Fruit fly (Drosophila melanogaster) whole organism, prepupa: ENCODE measurements around the gene Pde9.

Experiments used
- CG10631 ChIP-seq: fragments of 200-800 bp; sonication (Bioruptor generic); optimal IDR thresholded peaks from 2 replicates; lab custom pipeline; 2016; ENCODE audit warnings: missing biosample characterization, missing genetic modification characterization
- CG11294 ChIP-seq: fragments of 200-800 bp; sonication (Bioruptor generic); IDR thresholded peaks from 2 replicates; pipeline ENCODE4 v1.3.6; 2022; ENCODE audit warnings: missing biosample characterization, missing genetic modification characterization
- CG11762 ChIP-seq: fragments of 200-800 bp; sonication (Bioruptor generic); optimal IDR thresholded peaks from 3 replicates; lab custom pipeline; 2016; ENCODE audit warnings: missing biosample characterization, missing genetic modification characterization; ENCODE audit not compliant: insufficient read depth
- CG15336 ChIP-seq: fragments of 200-800 bp; sonication (Bioruptor generic); IDR thresholded peaks from 2 replicates; pipeline ENCODE4 v1.3.6; 2022; ENCODE audit warnings: missing biosample characterization, missing genetic modification characterization
- CG1621 ChIP-seq: fragments of 200-800 bp; sonication (Bioruptor generic); optimal IDR thresholded peaks from 3 replicates; lab custom pipeline; 2018; ENCODE audit warnings: missing biosample characterization, mild to moderate bottlenecking, missing genetic modification characterization
- CG16779 ChIP-seq: fragments of 200-800 bp; sonication (Bioruptor generic); optimal IDR thresholded peaks from 3 replicates; lab custom pipeline; 2017; ENCODE audit warnings: missing biosample characterization, mild to moderate bottlenecking, missing genetic modification characterization
- CG3032 ChIP-seq: fragments of 200-800 bp; optimal IDR thresholded peaks from 2 replicates; lab custom pipeline; 2019; ENCODE audit warnings: missing biosample characterization, mild to moderate bottlenecking, missing genetic modification characterization, moderate library complexity
- CG32006 ChIP-seq: fragments of 200-800 bp; sonication (Bioruptor generic); optimal IDR thresholded peaks from 3 replicates; lab custom pipeline; 2017; ENCODE audit warnings: missing biosample characterization, mild to moderate bottlenecking, missing genetic modification characterization
- CG34406 ChIP-seq: fragments of 200-800 bp; sonication (Bioruptor generic); optimal IDR thresholded peaks from 3 replicates; lab custom pipeline; 2016; ENCODE audit warnings: missing biosample characterization, missing genetic modification characterization
- CG6792 ChIP-seq: fragments of 200-800 bp; sonication (Bioruptor generic); optimal IDR thresholded peaks from 3 replicates; lab custom pipeline; 2016; ENCODE audit warnings: missing biosample characterization, missing genetic modification characterization
- CG6808 ChIP-seq: fragments of 200-800 bp; sonication (Bioruptor generic); optimal IDR thresholded peaks from 3 replicates; lab custom pipeline; 2017; ENCODE audit warnings: missing biosample characterization, missing genetic modification characterization, mild to moderate bottlenecking, moderate library complexity, missing genetic modification reagents
- CG6854 ChIP-seq: fragments of 200-800 bp; sonication (Bioruptor generic); optimal IDR thresholded peaks from 2 replicates; lab custom pipeline; 2017; ENCODE audit warnings: missing biosample characterization, mild to moderate bottlenecking, missing genetic modification characterization
- CG8319 ChIP-seq: fragments of 200-800 bp; sonication (Bioruptor generic); optimal IDR thresholded peaks from 3 replicates; lab custom pipeline; 2016; ENCODE audit warnings: missing biosample characterization, missing genetic modification characterization
- CG9139 ChIP-seq: fragments of 200-800 bp; sonication (Bioruptor generic); optimal IDR thresholded peaks from 3 replicates; lab custom pipeline; 2017; ENCODE audit warnings: missing biosample characterization, mild to moderate bottlenecking, missing genetic modification characterization
- Eip75B ChIP-seq: fragments of 200-800 bp; sonication (Bioruptor generic); optimal IDR thresholded peaks from 3 replicates; lab custom pipeline; 2016; ENCODE audit warnings: missing biosample characterization, missing genetic modification characterization
- Eip78C ChIP-seq: fragments of 200-800 bp; sonication (Bioruptor generic); peaks from one replicate; lab custom pipeline; 2016; ENCODE audit warnings: missing biosample characterization, missing genetic modification characterization
- Eip93F ChIP-seq: fragments of 200-800 bp; sonication (Bioruptor generic); optimal IDR thresholded peaks from 2 replicates; lab custom pipeline; 2016; ENCODE audit warnings: missing biosample characterization, mild to moderate bottlenecking, missing genetic modification characterization
- Ets21C ChIP-seq: fragments of 200-800 bp; sonication (Bioruptor generic); optimal IDR thresholded peaks from 3 replicates; lab custom pipeline; 2016; ENCODE audit warnings: missing biosample characterization, missing genetic modification characterization
- Ets96B ChIP-seq: fragments of 200-800 bp; optimal IDR thresholded peaks from 2 replicates; lab custom pipeline; 2019; ENCODE audit warnings: missing biosample characterization, mild to moderate bottlenecking, missing genetic modification characterization, moderate library complexity
- Gug ChIP-seq: fragments of 200-800 bp; sonication (Bioruptor generic); IDR thresholded peaks from 2 replicates; pipeline ENCODE4 v1.3.6; 2022; ENCODE audit warnings: missing biosample characterization, missing genetic modification characterization
- Hr38 ChIP-seq: sonication (Bioruptor generic); optimal IDR thresholded peaks from 2 replicates; lab custom pipeline; 2016; ENCODE audit warnings: missing biosample characterization, missing genetic modification characterization
- Hr39 ChIP-seq: fragments of 200-800 bp; sonication (Bioruptor generic); optimal IDR thresholded peaks from 2 replicates; lab custom pipeline; 2016; ENCODE audit warnings: missing biosample characterization, missing genetic modification characterization
- Hr4 ChIP-seq: fragments of 200-800 bp; sonication (Bioruptor generic); optimal IDR thresholded peaks from 3 replicates; lab custom pipeline; 2016; ENCODE audit warnings: missing biosample characterization, missing genetic modification characterization
- Met ChIP-seq: fragments of 200-800 bp; sonication (Bioruptor generic); optimal IDR thresholded peaks from 3 replicates; lab custom pipeline; 2016; ENCODE audit warnings: missing biosample characterization, missing genetic modification characterization
- OdsH ChIP-seq: fragments of 200-800 bp; sonication (Bioruptor generic); optimal IDR thresholded peaks from 3 replicates; lab custom pipeline; 2016; ENCODE audit warnings: missing biosample characterization, missing genetic modification characterization
- Smox ChIP-seq: fragments of 200-800 bp; sonication (Bioruptor generic); optimal IDR thresholded peaks from 3 replicates; lab custom pipeline; 2016; ENCODE audit warnings: missing biosample characterization, missing genetic modification characterization
- Sox14 ChIP-seq: fragments of 200-800 bp; sonication (Bioruptor generic); optimal IDR thresholded peaks from 3 replicates; lab custom pipeline; 2016; ENCODE audit warnings: missing biosample characterization, missing genetic modification characterization
- Sox15 ChIP-seq: fragments of 200-800 bp; sonication (Bioruptor generic); optimal IDR thresholded peaks from 3 replicates; lab custom pipeline; 2016; ENCODE audit warnings: missing biosample characterization, missing genetic modification characterization
- acj6 ChIP-seq: fragments of 200-800 bp; sonication (Bioruptor generic); optimal IDR thresholded peaks from 3 replicates; lab custom pipeline; 2016; ENCODE audit warnings: missing biosample characterization, missing genetic modification characterization
- cyc ChIP-seq: fragments of 200-800 bp; sonication (Bioruptor generic); optimal IDR thresholded peaks from 3 replicates; lab custom pipeline; 2016; ENCODE audit warnings: missing biosample characterization, missing genetic modification characterization
- dac ChIP-seq: fragments of 200-800 bp; sonication (Bioruptor generic); optimal IDR thresholded peaks from 2 replicates; lab custom pipeline; 2017; ENCODE audit warnings: missing biosample characterization, mild to moderate bottlenecking, missing genetic modification characterization
- dsx ChIP-seq: fragments of 200-800 bp; optimal IDR thresholded peaks from 3 replicates; lab custom pipeline; 2019; ENCODE audit warnings: missing biosample characterization, mild to moderate bottlenecking, missing genetic modification characterization, moderate library complexity; ENCODE audit not compliant: poor library complexity, severe bottlenecking
- esn ChIP-seq: fragments of 200-800 bp; sonication (Bioruptor generic); optimal IDR thresholded peaks from 2 replicates; lab custom pipeline; 2016; ENCODE audit warnings: missing biosample characterization, mild to moderate bottlenecking, missing genetic modification characterization, moderate library complexity
- fd59A ChIP-seq: fragments of 200-800 bp; sonication (Bioruptor generic); optimal IDR thresholded peaks from 2 replicates; lab custom pipeline; 2017; ENCODE audit warnings: missing biosample characterization, mild to moderate bottlenecking, missing genetic modification characterization, missing genetic modification reagents
- fd85E ChIP-seq: fragments of 200-800 bp; sonication (Bioruptor generic); optimal IDR thresholded peaks from 3 replicates; lab custom pipeline; 2016; ENCODE audit warnings: missing biosample characterization, missing genetic modification characterization
- fkh ChIP-seq: fragments of 200-800 bp; sonication (Bioruptor generic); optimal IDR thresholded peaks from 3 replicates; lab custom pipeline; 2017; ENCODE audit warnings: missing biosample characterization, mild to moderate bottlenecking, missing genetic modification characterization, moderate library complexity
- net ChIP-seq: fragments of 200-800 bp; sonication (Bioruptor generic); optimal IDR thresholded peaks from 3 replicates; lab custom pipeline; 2016; ENCODE audit warnings: missing biosample characterization, missing genetic modification characterization
- salr ChIP-seq, 2 experiments: fragments of 200-800 bp; sonication (Bioruptor generic); optimal IDR thresholded peaks; 3 replicates each; lab custom pipeline; 2016 to 2018; ENCODE audit warnings: missing biosample characterization in 2 of 2, missing genetic modification characterization in 2 of 2, mild to moderate bottlenecking in 1 of 2
- topi ChIP-seq: fragments of 200-800 bp; sonication (Bioruptor generic); optimal IDR thresholded peaks from 3 replicates; lab custom pipeline; 2016; ENCODE audit warnings: missing biosample characterization, missing genetic modification characterization

Pde9 gene

DNA sequence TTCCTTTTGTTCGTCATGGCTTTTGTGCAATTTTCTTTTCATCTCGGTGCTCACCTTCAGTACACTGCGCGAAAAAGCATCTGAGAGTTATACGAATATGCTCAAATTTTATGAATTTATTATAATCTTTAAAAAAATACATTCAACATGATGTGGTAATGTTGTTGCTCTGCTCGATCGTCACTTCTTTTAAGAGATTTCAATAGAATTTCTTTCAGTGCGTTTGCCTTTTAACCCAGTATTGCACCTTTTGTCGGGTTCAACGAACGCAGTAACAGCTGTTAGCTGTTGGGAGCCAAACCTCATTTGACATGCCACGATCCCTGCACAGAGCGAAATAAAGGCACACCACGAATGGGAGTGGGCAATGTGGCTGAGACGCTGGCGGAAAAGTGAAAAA, 42.8 kb upstream of the Pde9 start (continued):
- TF ChIP-seq Gug (GFP tag; lab: Robert Waterston, UW): no peak
- TF ChIP-seq CG34406 (GFP tag; lab: Kevin White, UChicago): no peak
- no peak for TF ChIP-seq CG16779 (tag; lab: Kevin White, UChicago)
- TF ChIP-seq Ets21C: no peak
- TF ChIP-seq CG6792: no peak
- no peak for TF ChIP-seq CG11762 (GFP tag; lab: Kevin White, UChicago)
- no peak for TF ChIP-seq Sox15 (GFP tag; lab: Kevin White, UChicago)
- no peak for TF ChIP-seq CG1621 (tag; lab: Kevin White, UChicago)
- TF ChIP-seq acj6 (GFP tag; lab: Kevin White, UChicago): peak; percentile 13
- no peak for TF ChIP-seq CG8319 (GFP tag; lab: Kevin White, UChicago)
- TF ChIP-seq Met (GFP tag; lab: Kevin White, UChicago): peak; percentile 25
- TF ChIP-seq CG15336 (GFP tag; lab: Robert Waterston, UW): no peak
- no peak for TF ChIP-seq cyc
- TF ChIP-seq Sox14: peak; percentile 0
- no peak for TF ChIP-seq dac

DNA sequence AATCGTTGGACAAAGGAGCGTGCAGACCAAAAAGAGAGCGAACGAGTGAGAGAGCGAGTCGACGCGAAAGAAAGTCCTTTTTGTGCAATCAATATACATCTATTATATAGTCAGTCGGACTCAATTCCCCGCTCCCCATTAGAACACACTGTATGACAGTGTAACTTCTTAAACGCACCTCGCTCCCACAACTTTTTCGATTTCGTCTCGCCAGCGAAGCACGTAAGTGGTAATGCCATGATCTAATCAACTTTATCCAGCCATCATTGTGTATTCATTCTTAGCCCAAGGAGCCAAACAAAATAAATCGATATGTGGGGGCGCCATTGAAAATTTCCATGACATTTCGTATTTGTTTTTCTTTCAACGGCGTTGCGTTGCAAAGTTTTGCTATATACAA, 41.9 kb upstream of the Pde9 start:
- TF ChIP-seq fd59A (GFP tag; lab: Kevin White, UChicago) (no peak), Eip75B (GFP tag; lab: Kevin White, UChicago) (no peak), net (no peak), Hr39 (GFP tag; lab: Kevin White, UChicago) (no peak), Smox (GFP tag; lab: Kevin White, UChicago) (no peak), salr (GFP tag; optimal IDR thresholded peaks at IDR 0.05; lab: Kevin White, UChicago) (no peak), dsx (no peak), OdsH (GFP tag; lab: Kevin White, UChicago) (no peak)

DNA sequence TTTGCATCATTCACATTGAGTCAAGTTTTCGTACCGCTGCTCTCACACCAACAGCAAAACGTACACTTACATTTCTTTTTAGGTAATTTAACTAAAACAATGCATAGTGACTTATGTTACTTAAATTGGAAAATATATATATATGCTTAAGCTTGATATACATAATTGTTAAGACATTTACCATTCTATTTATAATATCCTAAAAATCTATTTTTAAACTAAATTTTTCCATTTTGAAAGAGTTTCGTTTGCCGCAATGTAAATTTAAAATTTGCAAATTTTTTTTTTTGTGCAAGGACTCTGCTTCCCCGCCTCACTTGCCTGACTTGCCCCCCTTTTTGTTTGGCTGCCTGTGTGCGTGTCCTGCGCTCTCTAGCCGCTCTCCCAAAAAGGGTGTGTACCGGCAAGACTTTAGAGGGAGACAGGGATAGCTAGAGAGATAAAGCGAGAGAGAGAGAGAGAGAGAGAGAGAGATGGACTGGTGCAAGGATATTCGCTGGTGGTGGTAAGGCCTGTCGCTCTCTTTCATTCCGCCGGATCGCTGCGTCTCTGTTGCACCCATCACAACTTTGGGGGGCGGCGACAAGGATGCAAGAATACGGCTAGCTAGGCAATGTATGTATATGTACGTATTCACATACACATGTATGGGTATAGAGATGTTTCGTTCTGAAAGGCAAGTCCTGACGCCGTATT, 40.8 kb upstream of the Pde9 start:
- TF ChIP-seq Sox14 (no peak), CG9139 (GFP tag; lab: Kevin White, UChicago) (no peak), CG1621 (tag; lab: Kevin White, UChicago) (no peak), Eip93F (GFP tag; lab: Kevin White, UChicago) (no peak), fd85E (GFP tag; lab: Kevin White, UChicago) (no peak), CG11762 (GFP tag; lab: Kevin White, UChicago) (no peak), CG10631 (GFP tag; lab: Kevin White, UChicago) (no peak), fkh (GFP tag; lab: Kevin White, UChicago) (no peak), Eip78C (GFP tag; lab: Kevin White, UChicago) (peak; percentile 44), Sox15 (GFP tag; lab: Kevin White, UChicago) (no peak), CG3032 (tag; lab: Kevin White, UChicago) (peak; percentile 2), esn (peak; percentile 4), Smox (GFP tag; lab: Kevin White, UChicago) (no peak), cyc (no peak), Eip75B (GFP tag; lab: Kevin White, UChicago) (no peak), Ets96B (tag; lab: Kevin White, UChicago) (peak; percentile 4), Hr4 (GFP tag; lab: Kevin White, UChicago) (no peak), CG6792 (no peak), CG6854 (no peak)
- TF ChIP-seq, all 60 proteins: peak for 4

DNA sequence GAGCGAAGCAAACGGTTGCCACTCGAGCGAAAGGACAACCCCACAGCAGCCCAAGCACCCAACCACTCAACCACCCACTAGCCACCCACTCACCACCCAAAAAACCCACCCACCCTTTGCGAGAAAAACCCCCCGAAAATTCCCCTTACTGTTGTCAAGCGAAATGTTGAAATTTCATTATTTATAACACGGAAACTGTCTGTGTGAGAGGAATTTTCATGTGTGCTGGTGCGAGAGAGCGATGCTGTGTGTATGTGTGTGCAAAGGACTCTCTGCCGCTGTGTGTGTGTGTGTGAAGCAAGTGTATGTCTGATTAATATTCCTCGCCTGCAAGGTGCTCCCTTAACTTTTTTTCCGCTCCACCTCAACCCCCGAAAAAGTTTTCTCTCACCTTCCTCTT, 32.7 kb upstream of the Pde9 start:
- no peak for TF ChIP-seq esn
- no peak for TF ChIP-seq CG34406 (GFP tag; lab: Kevin White, UChicago)
- no peak for TF ChIP-seq Hr38 (GFP tag; lab: Kevin White, UChicago)
- TF ChIP-seq topi (GFP tag; lab: Kevin White, UChicago): no peak
- TF ChIP-seq Hr4 (GFP tag; lab: Kevin White, UChicago): no peak
- TF ChIP-seq CG6808 (GFP tag; lab: Kevin White, UChicago): no peak
- TF ChIP-seq cyc: no peak
- no peak for TF ChIP-seq CG11294
- TF ChIP-seq CG32006 (GFP tag; lab: Kevin White, UChicago): no peak
